Worm (Caenorhabditis elegans) whole organism, midembryonic: Measurements from ENCODE around the gene D1022.9.

Source experiments
- cog-1 ChIP-seq: sonication (generic microtip); optimal IDR thresholded peaks from 2 replicates; lab custom pipeline; 2016; ENCODE audit warnings: missing genetic modification characterization, missing compliant biosample characterization
- flt-1 ChIP-seq: fragments of 200-800 bp; sonication (Bioruptor generic); IDR thresholded peaks from 2 replicates; pipeline ENCODE4 v1.3.6; 2022; ENCODE audit warnings: missing genetic modification characterization, missing compliant biosample characterization
- klf-2 ChIP-seq: fragments of 200-800 bp; sonication (Bioruptor generic); conservative IDR thresholded peaks from 2 replicates; pipeline ENCODE4 v1.3.6; 2022; ENCODE audit warnings: missing genetic modification reagents, missing genetic modification characterization, missing compliant biosample characterization

DNA sequence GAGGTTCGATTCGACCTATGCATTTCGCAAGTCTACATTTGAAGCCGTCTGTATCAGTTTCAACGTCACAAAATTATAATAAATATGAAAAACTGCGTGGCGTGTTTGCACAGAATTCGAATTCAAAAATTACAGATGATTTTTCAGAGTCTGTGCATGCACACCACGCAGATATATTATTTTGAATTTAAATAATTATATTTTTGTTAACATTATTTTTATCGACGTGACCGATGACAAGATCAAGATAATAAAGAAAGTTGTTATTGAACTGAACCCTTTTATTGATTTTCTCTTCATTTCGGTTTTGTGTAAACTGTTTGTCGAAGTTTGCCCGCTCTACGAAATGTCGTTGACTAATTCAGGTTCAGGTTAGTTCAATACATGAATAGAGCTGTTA is 15.5 kb upstream of the D1022.9 start, which contains the start of gene C28F5.1:
- TF ChIP-seq klf-2 (GFP tag; lab: Robert Waterston, UW): no peak
- no peak for TF ChIP-seq flt-1 (GFP tag; lab: Robert Waterston, UW)
- TF ChIP-seq cog-1 (tag; lab: Kevin White, UChicago): no peak
